Fruit fly (Drosophila melanogaster) whole organism, embryonic: Measurements from ENCODE around the gene Hpr1.
A peak's percentile ranks its signal among the peaks of the same experiment; 100 is the strongest.

Source experiments
- Abd-B ChIP-seq: fragments of 200-800 bp; sonication (Bioruptor generic); optimal IDR thresholded peaks from 2 replicates; lab custom pipeline; 2018; ENCODE audit warnings: missing biosample characterization, mild to moderate bottlenecking, missing genetic modification characterization, moderate library complexity
- Aef1 ChIP-seq: fragments of 200-800 bp; sonication (Bioruptor generic); IDR thresholded peaks from 3 replicates; pipeline ENCODE4 v1.3.6; 2022; ENCODE audit warnings: missing biosample characterization, missing genetic modification characterization
- Atf3 ChIP-seq: fragments of 200-800 bp; sonication (Bioruptor generic); optimal IDR thresholded peaks from 3 replicates; lab custom pipeline; 2016; ENCODE audit warnings: missing biosample characterization, missing genetic modification characterization
- CG10565 ChIP-seq: fragments of 200-800 bp; sonication (Bioruptor generic); optimal IDR thresholded peaks from 3 replicates; lab custom pipeline; 2016; ENCODE audit warnings: missing biosample characterization, mild to moderate bottlenecking, missing genetic modification characterization
- CG10979 ChIP-seq: fragments of 200-800 bp; sonication (Bioruptor generic); optimal IDR thresholded peaks from 2 replicates; lab custom pipeline; 2018; ENCODE audit warnings: missing biosample characterization, mild to moderate bottlenecking, missing genetic modification characterization, moderate library complexity
- CG11085 ChIP-seq: fragments of 200-800 bp; sonication (Bioruptor generic); IDR thresholded peaks from 2 replicates; pipeline ENCODE4 v1.3.6; 2022; ENCODE audit warnings: missing biosample characterization, missing genetic modification characterization
- CG11093 ChIP-seq: fragments of 200-800 bp; sonication (Bioruptor generic); IDR thresholded peaks from 3 replicates; pipeline ENCODE4 v1.3.6; 2022; ENCODE audit warnings: missing biosample characterization, missing genetic modification characterization
- CG11504 ChIP-seq: fragments of 200-800 bp; sonication (Bioruptor generic); optimal IDR thresholded peaks from 3 replicates; lab custom pipeline; 2019; ENCODE audit warnings: missing biosample characterization, mild to moderate bottlenecking, missing genetic modification characterization, moderate library complexity
- CG12219 ChIP-seq: fragments of 200-800 bp; sonication (Bioruptor generic); optimal IDR thresholded peaks from 3 replicates; lab custom pipeline; 2018; ENCODE audit warnings: missing biosample characterization, mild to moderate bottlenecking, missing genetic modification characterization
- CG13424 ChIP-seq: fragments of 200-800 bp; sonication (Bioruptor generic); optimal IDR thresholded peaks from 2 replicates; lab custom pipeline; 2019; ENCODE audit warnings: missing biosample characterization, mild to moderate bottlenecking, missing genetic modification characterization, moderate library complexity
- CG13624 ChIP-seq: fragments of 200-800 bp; sonication (Bioruptor generic); optimal IDR thresholded peaks from 2 replicates; lab custom pipeline; 2016; ENCODE audit warnings: missing biosample characterization, missing genetic modification characterization
- CG13894 ChIP-seq: fragments of 200-800 bp; sonication (Bioruptor generic); optimal IDR thresholded peaks from 3 replicates; lab custom pipeline; 2018; ENCODE audit warnings: missing biosample characterization, mild to moderate bottlenecking, missing genetic modification characterization, moderate library complexity
- CG14014 ChIP-seq: fragments of 200-800 bp; sonication (Bioruptor generic); IDR thresholded peaks from 2 replicates; pipeline ENCODE4 v1.3.6; 2022; ENCODE audit warnings: missing biosample characterization, missing genetic modification characterization
- CG14050 ChIP-seq: fragments of 200-800 bp; sonication (Bioruptor generic); IDR thresholded peaks from 3 replicates; pipeline ENCODE4 v1.3.6; 2022; ENCODE audit warnings: missing biosample characterization, missing genetic modification characterization
- CG15479 ChIP-seq: fragments of 200-800 bp; sonication (Bioruptor generic); optimal IDR thresholded peaks from 3 replicates; lab custom pipeline; 2019; ENCODE audit warnings: missing biosample characterization, mild to moderate bottlenecking, missing genetic modification characterization, moderate library complexity
- CG15514 ChIP-seq: fragments of 200-800 bp; sonication (Bioruptor generic); optimal IDR thresholded peaks from 3 replicates; lab custom pipeline; 2017; ENCODE audit warnings: missing biosample characterization, missing genetic modification characterization, mild to moderate bottlenecking, moderate library complexity, missing genetic modification reagents
- CG16779 ChIP-seq: fragments of 200-800 bp; sonication (Bioruptor generic); IDR thresholded peaks from 2 replicates; pipeline ENCODE4 v1.3.6; 2022; ENCODE audit warnings: missing biosample characterization, missing genetic modification characterization
- CG17186 ChIP-seq: fragments of 200-800 bp; sonication (Bioruptor generic); optimal IDR thresholded peaks from 3 replicates; lab custom pipeline; 2017; ENCODE audit warnings: missing biosample characterization, missing genetic modification reagents, missing genetic modification characterization
- CG1792 ChIP-seq: fragments of 200-800 bp; sonication (Bioruptor generic); optimal IDR thresholded peaks from 2 replicates; lab custom pipeline; 2016; ENCODE audit warnings: missing biosample characterization, missing genetic modification characterization
- CG18262 ChIP-seq: fragments of 200-800 bp; optimal IDR thresholded peaks from 3 replicates; lab custom pipeline; 2019; ENCODE audit warnings: missing biosample characterization, mild to moderate bottlenecking, missing genetic modification characterization, moderate library complexity
- CG31224 ChIP-seq: fragments of 200-800 bp; sonication (Bioruptor generic); IDR thresholded peaks from 2 replicates; pipeline ENCODE4 v1.3.6; 2022; ENCODE audit warnings: missing biosample characterization, missing genetic modification characterization
- CG6791 ChIP-seq: fragments of 200-800 bp; sonication (Bioruptor generic); IDR thresholded peaks from 3 replicates; pipeline ENCODE4 v1.3.6; 2022; ENCODE audit warnings: missing biosample characterization, missing genetic modification characterization; ENCODE audit not compliant: partially characterized antibody
- CG8089 ChIP-seq: fragments of 200-800 bp; sonication (Bioruptor generic); optimal IDR thresholded peaks from 3 replicates; lab custom pipeline; 2016; ENCODE audit warnings: missing biosample characterization, missing genetic modification characterization
- CG8944 ChIP-seq: fragments of 200-800 bp; sonication (Bioruptor generic); optimal IDR thresholded peaks from 3 replicates; lab custom pipeline; 2016; ENCODE audit warnings: missing biosample characterization, missing genetic modification characterization
- GATAe ChIP-seq: fragments of 200-800 bp; sonication (Bioruptor generic); conservative IDR thresholded peaks from 2 replicates; pipeline ENCODE4 v1.3.6; 2022; ENCODE audit warnings: missing biosample characterization, missing genetic modification characterization
- HLH54F ChIP-seq: fragments of 200-800 bp; sonication (Bioruptor generic); optimal IDR thresholded peaks from 3 replicates; lab custom pipeline; 2016; ENCODE audit warnings: missing biosample characterization, missing genetic modification characterization
- Hr3 ChIP-seq: fragments of 200-800 bp; sonication (Bioruptor generic); optimal IDR thresholded peaks from 3 replicates; lab custom pipeline; 2016; ENCODE audit warnings: missing biosample characterization, missing genetic modification characterization
- Hr51 ChIP-seq, 2 experiments: fragments of 200-800 bp; sonication (Bioruptor generic); optimal IDR thresholded peaks; 2 replicates in 1 of 2; 3 replicates in 1 of 2; lab custom pipeline; 2016 to 2018; ENCODE audit warnings: missing biosample characterization in 2 of 2, missing genetic modification characterization in 2 of 2, mild to moderate bottlenecking in 1 of 2, moderate library complexity in 1 of 2
- Kr ChIP-seq: fragments of 200-800 bp; sonication (Bioruptor generic); optimal IDR thresholded peaks from 2 replicates; lab custom pipeline; 2017; ENCODE audit warnings: missing biosample characterization, mild to moderate bottlenecking, missing genetic modification characterization
- MBD-R2 ChIP-seq: fragments of 200-800 bp; sonication (Bioruptor generic); IDR thresholded peaks from 2 replicates; pipeline ENCODE4 v1.3.6; 2022; ENCODE audit warnings: missing biosample characterization, missing genetic modification characterization
- Mrtf ChIP-seq: fragments of 200-800 bp; sonication (Bioruptor generic); IDR thresholded peaks from 3 replicates; pipeline ENCODE4 v1.3.6; 2022; ENCODE audit warnings: missing biosample characterization, missing genetic modification characterization
- NC2β ChIP-seq: fragments of 200-800 bp; sonication (Bioruptor generic); optimal IDR thresholded peaks from 2 replicates; lab custom pipeline; 2016; ENCODE audit warnings: missing biosample characterization, missing genetic modification characterization
- NK7.1 ChIP-seq: fragments of 200-800 bp; sonication (Bioruptor generic); optimal IDR thresholded peaks from 3 replicates; lab custom pipeline; 2016; ENCODE audit warnings: missing biosample characterization, missing genetic modification characterization
- Trl ChIP-seq, 3 experiments: fragments of >200 bp in 2 of 3; fragments of 200-800 bp in 1 of 3; sonication (Bioruptor generic) in 1 of 3; optimal IDR thresholded peaks; 2 replicates in 1 of 3; 3 replicates in 2 of 3; lab custom pipeline; 2016 to 2017; ENCODE audit warnings: missing biosample characterization in 1 of 3, missing genetic modification characterization in 1 of 3
- Usf ChIP-seq: fragments of 200-800 bp; sonication (Bioruptor generic); optimal IDR thresholded peaks from 2 replicates; lab custom pipeline; 2017; ENCODE audit warnings: missing genotype, missing biosample characterization, missing genetic modification characterization
- Vsx1 ChIP-seq: fragments of 200-800 bp; sonication (Bioruptor generic); optimal IDR thresholded peaks from 2 replicates; lab custom pipeline; 2017; ENCODE audit warnings: missing biosample characterization, mild to moderate bottlenecking, missing genetic modification characterization, missing genetic modification reagents
- az2 ChIP-seq: fragments of 200-800 bp; sonication (Bioruptor generic); optimal IDR thresholded peaks from 3 replicates; lab custom pipeline; 2016; ENCODE audit warnings: missing biosample characterization, missing genetic modification characterization
- bigmax ChIP-seq: fragments of 200-800 bp; sonication (Bioruptor generic); optimal IDR thresholded peaks from 2 replicates; lab custom pipeline; 2018; ENCODE audit warnings: missing biosample characterization, mild to moderate bottlenecking, missing genetic modification characterization
- cad ChIP-seq: fragments of >200 bp; optimal IDR thresholded peaks from 2 replicates; lab custom pipeline; 2017; ENCODE audit warnings: missing biosample characterization, missing genetic modification characterization
- cg ChIP-seq: fragments of 200-800 bp; sonication (Bioruptor generic); optimal IDR thresholded peaks from 3 replicates; lab custom pipeline; 2019; ENCODE audit warnings: missing biosample characterization, mild to moderate bottlenecking, missing genetic modification characterization, moderate library complexity
- ci ChIP-seq: fragments of 200-800 bp; sonication (Bioruptor generic); IDR thresholded peaks from 3 replicates; pipeline ENCODE4 v1.3.6; 2022; ENCODE audit warnings: missing biosample characterization, missing genetic modification characterization
- dm ChIP-seq: fragments of 200-800 bp; sonication (Bioruptor generic); optimal IDR thresholded peaks from 3 replicates; lab custom pipeline; 2016; ENCODE audit warnings: missing biosample characterization, missing genetic modification characterization
- grn ChIP-seq: fragments of 200-800 bp; sonication (Bioruptor generic); optimal IDR thresholded peaks from 3 replicates; lab custom pipeline; 2017; ENCODE audit warnings: missing biosample characterization, missing genetic modification characterization
- hth ChIP-seq: fragments of >200 bp; optimal IDR thresholded peaks from 2 replicates; lab custom pipeline; 2017; ENCODE audit warnings: inconsistent platforms
- kni ChIP-seq: fragments of 200-800 bp; sonication (Bioruptor generic); optimal IDR thresholded peaks from 3 replicates; lab custom pipeline; 2017; ENCODE audit warnings: mild to moderate bottlenecking, missing biosample characterization, missing genetic modification reagents, missing genetic modification characterization
- maf-S ChIP-seq: fragments of 200-800 bp; sonication (Bioruptor generic); optimal IDR thresholded peaks from 2 replicates; lab custom pipeline; 2016; ENCODE audit warnings: missing biosample characterization, missing genetic modification characterization
- nerfin-1 ChIP-seq: fragments of 200-800 bp; sonication (Bioruptor generic); optimal IDR thresholded peaks from 3 replicates; lab custom pipeline; 2019; ENCODE audit warnings: missing biosample characterization, mild to moderate bottlenecking, missing genetic modification characterization, moderate library complexity
- ranshi ChIP-seq: fragments of 200-800 bp; sonication (Bioruptor generic); IDR thresholded peaks from 2 replicates; pipeline ENCODE4 v1.3.6; 2022; ENCODE audit warnings: missing biosample characterization, missing genetic modification characterization
- toy ChIP-seq: fragments of 200-800 bp; sonication (Bioruptor generic); IDR thresholded peaks from 2 replicates; pipeline ENCODE4 v1.3.6; 2022; ENCODE audit warnings: missing biosample characterization, missing genetic modification characterization
- trem ChIP-seq: fragments of 200-800 bp; optimal IDR thresholded peaks from 3 replicates; lab custom pipeline; 2019; ENCODE audit warnings: missing biosample characterization, mild to moderate bottlenecking, missing genetic modification characterization, moderate library complexity
- vfl ChIP-seq: fragments of 200-800 bp; sonication (Bioruptor generic); optimal IDR thresholded peaks from 2 replicates; lab custom pipeline; 2016; ENCODE audit warnings: missing biosample characterization, missing genetic modification characterization

Gene Hpr1

DNA sequence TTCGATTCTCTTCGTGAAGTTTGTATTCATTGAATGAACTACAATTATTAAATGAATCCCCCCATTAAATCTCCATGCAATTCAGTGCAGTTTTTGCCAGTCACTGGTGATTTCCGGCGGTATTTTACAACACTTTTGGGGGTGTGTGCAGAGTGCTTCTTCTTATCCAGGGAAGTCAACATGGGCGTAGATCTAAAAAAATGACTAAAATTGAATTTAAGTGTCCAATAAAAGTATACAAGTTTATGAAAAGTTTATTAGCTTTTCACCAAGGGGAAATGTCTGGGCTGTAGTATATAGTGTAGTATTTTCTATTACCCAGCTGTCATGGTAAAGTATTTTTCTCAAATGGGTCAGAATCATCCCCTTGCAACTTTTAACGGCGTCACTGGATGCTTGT is 29.7 kb downstream of the Hpr1 start, which contains the start of gene Hpf1 (continued):
- peak; percentile 59; the same call in 1 of the 3 replicates for TF ChIP-seq CG6791 (GFP tag; lab: Robert Waterston, UW)
- TF ChIP-seq Trl (optimal IDR thresholded peaks at IDR 0.05; lab: Kevin White, UChicago), result no peak
- TF ChIP-seq Trl (GFP tag; optimal IDR thresholded peaks at IDR 0.05; lab: Kevin White, UChicago), result peak; percentile 99
- TF ChIP-seq CG11085, result peak; percentile 96
- TF ChIP-seq ci (GFP tag; lab: Robert Waterston, UW), result peak; percentile 98
- TF ChIP-seq CG15479 (GFP tag; lab: Kevin White, UChicago), result peak; percentile 73
- TF ChIP-seq ranshi (GFP tag; lab: Robert Waterston, UW), result peak; percentile 98
- TF ChIP-seq CG12219 (GFP tag; lab: Kevin White, UChicago), result peak; percentile 98
- TF ChIP-seq CG31224, result peak; percentile 95
- TF ChIP-seq CG11093 (GFP tag; lab: Robert Waterston, UW), result peak; percentile 98
- TF ChIP-seq dm (GFP tag; lab: Kevin White, UChicago), result peak; percentile 97
- TF ChIP-seq maf-S, result peak; percentile 98
- peak; percentile 98 for TF ChIP-seq CG13424 (tag; lab: Kevin White, UChicago)
- peak; percentile 95 for TF ChIP-seq CG14050 (GFP tag; lab: Robert Waterston, UW)
- TF ChIP-seq Mrtf (GFP tag; lab: Robert Waterston, UW), result peak; percentile 97
- TF ChIP-seq CG10979 (tag; lab: Kevin White, UChicago), result peak; percentile 98
- TF ChIP-seq nerfin-1, result peak; percentile 96
- peak; percentile 98 for TF ChIP-seq NC2β (GFP tag; lab: Kevin White, UChicago)
- TF ChIP-seq CG8089, result peak; percentile 98
- peak; percentile 4 for TF ChIP-seq Kr (GFP tag; lab: Kevin White, UChicago)
- peak; percentile 98 for TF ChIP-seq Atf3 (GFP tag; lab: Kevin White, UChicago)
- peak; percentile 99 for TF ChIP-seq CG8944 (GFP tag; lab: Kevin White, UChicago)
- TF ChIP-seq Aef1, result peak; percentile 98
- TF ChIP-seq Hr51 (GFP tag; optimal IDR thresholded peaks at IDR 0.05; lab: Kevin White, UChicago), result peak; percentile 98
- TF ChIP-seq CG1792, result peak; percentile 97
- peak; percentile 99 for TF ChIP-seq HLH54F (GFP tag; lab: Kevin White, UChicago)
- TF ChIP-seq MBD-R2 (GFP tag; lab: Robert Waterston, UW), result peak; percentile 99
- no peak for TF ChIP-seq cg (GFP tag; lab: Kevin White, UChicago)
- peak; percentile 92 for TF ChIP-seq CG10565 (GFP tag; lab: Kevin White, UChicago)
- TF ChIP-seq toy (GFP tag; lab: Robert Waterston, UW), result peak; percentile 93
- TF ChIP-seq Usf, result peak; percentile 95
- peak; percentile 98 for TF ChIP-seq CG13894
- peak; percentile 97 for TF ChIP-seq CG11504
- TF ChIP-seq NK7.1 (GFP tag; lab: Kevin White, UChicago), result peak; percentile 97
- peak; percentile 73 for TF ChIP-seq bigmax (GFP tag; lab: Kevin White, UChicago)
- TF ChIP-seq grn (GFP tag; lab: Kevin White, UChicago), result no peak
- no peak for TF ChIP-seq hth (lab: Kevin White, UChicago)
- TF ChIP-seq kni, result peak; percentile 68
- peak; percentile 98 for TF ChIP-seq Abd-B (GFP tag; lab: Kevin White, UChicago)
- TF ChIP-seq CG15514 (GFP tag; lab: Kevin White, UChicago), result peak; percentile 94
- TF ChIP-seq GATAe (GFP tag; lab: Robert Waterston, UW), result peak; percentile 96
- TF ChIP-seq Hr3 (GFP tag; lab: Kevin White, UChicago), result peak; percentile 98
- no peak for TF ChIP-seq cad (GFP tag; lab: Kevin White, UChicago)
- peak; percentile 98 for TF ChIP-seq CG18262 (tag; lab: Kevin White, UChicago)
- TF ChIP-seq Vsx1 (GFP tag; lab: Kevin White, UChicago), result peak; percentile 94
- TF ChIP-seq az2 (GFP tag; lab: Kevin White, UChicago), result peak; percentile 99
- TF ChIP-seq CG14014 (GFP tag; lab: Robert Waterston, UW), result peak; percentile 98
- peak; percentile 90 for TF ChIP-seq CG17186 (GFP tag; lab: Kevin White, UChicago)
- TF ChIP-seq vfl, result peak; percentile 98
- TF ChIP-seq CG16779 (GFP tag; lab: Robert Waterston, UW), result peak; percentile 96
- peak; percentile 94 for TF ChIP-seq trem
- TF ChIP-seq CG13624 (GFP tag; lab: Kevin White, UChicago), result peak; percentile 99
